Worm (Caenorhabditis elegans): Measurements from ENCODE around the gene pqn-75.
"Not testable (repeated sequence)": the region's sequence is repeated elsewhere in the genome, so short reads cannot be mapped to it uniquely, and the experiment has no call there.

DNA sequence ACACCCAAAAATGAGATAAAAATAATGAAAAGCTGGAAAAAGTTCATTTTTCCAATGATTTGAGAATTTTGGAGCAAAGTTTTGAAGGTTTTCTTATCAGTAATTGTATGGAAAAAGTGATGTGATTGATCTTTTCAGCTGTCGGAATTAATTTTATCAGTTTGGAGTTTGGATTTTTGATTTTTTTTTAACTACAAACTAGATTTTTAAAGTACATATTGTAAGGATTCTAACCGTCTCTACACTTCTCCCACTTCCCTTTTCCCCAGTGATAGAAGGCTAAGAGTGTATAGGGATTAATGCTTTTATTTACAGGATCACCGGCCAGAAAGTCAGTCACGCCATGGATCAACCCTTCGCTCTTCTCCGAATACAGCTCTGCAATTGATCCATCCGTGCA lies 53.5 kb downstream of the pqn-75 start, which contains the start of gene F49F1.7:
- TF ChIP-seq unc-39 (tag; optimal IDR thresholded peaks at IDR 0.05); fkh-10 (GFP tag; optimal IDR thresholded peaks at IDR 0.05); ama-1 (optimal IDR thresholded peaks at IDR 0.05): not testable (repeated sequence)

All from whole organism, L4 larva.